Fruit fly (Drosophila melanogaster) whole organism, embryonic: Measurements from ENCODE around the gene CG33510.

Experiments used
- ATbp ChIP-seq: fragments of 200-800 bp; sonication (Bioruptor generic); optimal IDR thresholded peaks from 2 replicates; lab custom pipeline; 2017; ENCODE audit warnings: missing biosample characterization, mild to moderate bottlenecking, missing genetic modification characterization, missing genetic modification reagents
- Aef1 ChIP-seq: fragments of 200-800 bp; sonication (Bioruptor generic); IDR thresholded peaks from 3 replicates; pipeline ENCODE4 v1.3.6; 2022; ENCODE audit warnings: missing biosample characterization, missing genetic modification characterization
- Bteb2 ChIP-seq: fragments of 200-800 bp; sonication (Bioruptor generic); optimal IDR thresholded peaks from 2 replicates; lab custom pipeline; 2016; ENCODE audit warnings: missing biosample characterization, missing genetic modification characterization
- CG10366 ChIP-seq: fragments of 200-800 bp; sonication (Bioruptor generic); IDR thresholded peaks from 2 replicates; pipeline ENCODE4 v1.3.6; 2022; ENCODE audit warnings: missing biosample characterization, missing genetic modification characterization
- CG12391 ChIP-seq: fragments of 200-800 bp; sonication (Bioruptor generic); optimal IDR thresholded peaks from 3 replicates; lab custom pipeline; 2018; ENCODE audit warnings: missing biosample characterization, mild to moderate bottlenecking, missing genetic modification characterization, moderate library complexity
- CG12942 ChIP-seq: fragments of 200-800 bp; sonication (Bioruptor generic); optimal IDR thresholded peaks from 3 replicates; lab custom pipeline; 2016; ENCODE audit warnings: missing biosample characterization, missing genetic modification characterization
- CG15011 ChIP-seq: fragments of 200-800 bp; sonication (Bioruptor generic); optimal IDR thresholded peaks from 3 replicates; lab custom pipeline; 2018; ENCODE audit warnings: missing biosample characterization, mild to moderate bottlenecking, missing genetic modification characterization
- CG16815 ChIP-seq: fragments of 200-800 bp; sonication (Bioruptor generic); optimal IDR thresholded peaks from 3 replicates; lab custom pipeline; 2017; ENCODE audit warnings: missing biosample characterization, mild to moderate bottlenecking, missing genetic modification characterization
- CG17186 ChIP-seq: fragments of 200-800 bp; sonication (Bioruptor generic); optimal IDR thresholded peaks from 3 replicates; lab custom pipeline; 2017; ENCODE audit warnings: missing biosample characterization, missing genetic modification reagents, missing genetic modification characterization
- CG3065 ChIP-seq: fragments of 200-800 bp; sonication (Bioruptor generic); optimal IDR thresholded peaks from 2 replicates; lab custom pipeline; 2016; ENCODE audit warnings: missing biosample characterization, missing genetic modification characterization
- CG3726 ChIP-seq: fragments of 200-800 bp; sonication (Bioruptor generic); IDR thresholded peaks from 3 replicates; pipeline ENCODE4, ENCODE4 v1.3.6; 2022; ENCODE audit warnings: missing biosample characterization, missing genetic modification characterization
- CG4730 ChIP-seq: fragments of 200-800 bp; sonication (Bioruptor generic); IDR thresholded peaks from 2 replicates; pipeline ENCODE4 v1.3.6; 2022; ENCODE audit warnings: missing biosample characterization, missing genetic modification characterization
- CG5180 ChIP-seq: fragments of 200-800 bp; sonication (Bioruptor generic); optimal IDR thresholded peaks from 3 replicates; lab custom pipeline; 2017; ENCODE audit warnings: missing biosample characterization, missing genetic modification characterization, mild to moderate bottlenecking, moderate library complexity, missing genetic modification reagents
- CG6854 ChIP-seq: fragments of 200-800 bp; sonication (Bioruptor generic); optimal IDR thresholded peaks from 3 replicates; lab custom pipeline; 2017; ENCODE audit warnings: missing biosample characterization, mild to moderate bottlenecking, missing genetic modification characterization
- CG7839 ChIP-seq: fragments of 200-800 bp; sonication (Bioruptor generic); optimal IDR thresholded peaks from 3 replicates; lab custom pipeline; 2018; ENCODE audit warnings: missing biosample characterization, mild to moderate bottlenecking, missing genetic modification characterization, moderate library complexity
- CG7928 ChIP-seq: fragments of 200-800 bp; sonication (Bioruptor generic); optimal IDR thresholded peaks from 2 replicates; lab custom pipeline; 2017; ENCODE audit warnings: missing biosample characterization, mild to moderate bottlenecking, missing genetic modification characterization
- CG7963 ChIP-seq: fragments of 200-800 bp; sonication (Bioruptor generic); IDR thresholded peaks from 3 replicates; pipeline ENCODE4 v1.3.6; 2022; ENCODE audit warnings: missing biosample characterization, missing genetic modification characterization; ENCODE audit not compliant: partially characterized antibody
- CTCF ChIP-seq: fragments of 200-800 bp; sonication (Bioruptor generic); optimal IDR thresholded peaks from 2 replicates; lab custom pipeline; 2017; ENCODE audit warnings: missing biosample characterization, mild to moderate bottlenecking, missing genetic modification characterization, moderate library complexity
- Camta ChIP-seq: fragments of 200-800 bp; sonication (Bioruptor generic); optimal IDR thresholded peaks from 2 replicates; lab custom pipeline; 2016; ENCODE audit warnings: missing biosample characterization, missing genetic modification characterization
- Chrac-16 ChIP-seq: fragments of 200-800 bp; sonication (Bioruptor generic); optimal IDR thresholded peaks from 3 replicates; lab custom pipeline; 2016; ENCODE audit warnings: missing biosample characterization, missing genetic modification characterization
- Dfd ChIP-seq, 2 experiments: fragments of >200 bp; optimal IDR thresholded peaks; 2 replicates each; lab custom pipeline; 2017; ENCODE audit warnings: missing biosample characterization in 2 of 2, missing genetic modification characterization in 2 of 2
- Elba2 ChIP-seq: fragments of 200-800 bp; sonication (Bioruptor generic); optimal IDR thresholded peaks from 3 replicates; lab custom pipeline; 2016; ENCODE audit warnings: missing biosample characterization, missing genetic modification characterization
- Ets97D ChIP-seq: fragments of 200-800 bp; sonication (Bioruptor generic); optimal IDR thresholded peaks from 3 replicates; lab custom pipeline; 2016; ENCODE audit warnings: missing biosample characterization, missing genetic modification characterization
- MBD-R2 ChIP-seq: fragments of 200-800 bp; sonication (Bioruptor generic); IDR thresholded peaks from 2 replicates; pipeline ENCODE4 v1.3.6; 2022; ENCODE audit warnings: missing biosample characterization, missing genetic modification characterization
- MESR4 ChIP-seq: fragments of 200-800 bp; sonication (Bioruptor generic); optimal IDR thresholded peaks from 2 replicates; lab custom pipeline; 2018; ENCODE audit warnings: missing biosample characterization, mild to moderate bottlenecking, missing genetic modification characterization, moderate library complexity
- NK7.1 ChIP-seq: fragments of 200-800 bp; sonication (Bioruptor generic); optimal IDR thresholded peaks from 3 replicates; lab custom pipeline; 2016; ENCODE audit warnings: missing biosample characterization, missing genetic modification characterization
- PHDP ChIP-seq: fragments of 200-800 bp; sonication (Bioruptor generic); optimal IDR thresholded peaks from 3 replicates; lab custom pipeline; 2018; ENCODE audit warnings: missing biosample characterization, mild to moderate bottlenecking, missing genetic modification characterization, moderate library complexity
- Scr ChIP-seq: fragments of 200-800 bp; sonication (Bioruptor generic); IDR thresholded peaks from 2 replicates; pipeline ENCODE4 v1.3.6; 2022; ENCODE audit warnings: missing biosample characterization, missing genetic modification characterization; ENCODE audit not compliant: partially characterized antibody
- Six4 ChIP-seq: fragments of 200-800 bp; sonication (Bioruptor generic); optimal IDR thresholded peaks from 2 replicates; lab custom pipeline; 2016; ENCODE audit warnings: missing biosample characterization, missing genetic modification characterization
- Trl ChIP-seq, 3 experiments: fragments of >200 bp in 2 of 3; fragments of 200-800 bp in 1 of 3; sonication (Bioruptor generic) in 1 of 3; optimal IDR thresholded peaks; 2 replicates in 1 of 3; 3 replicates in 2 of 3; lab custom pipeline; 2016 to 2017; ENCODE audit warnings: missing biosample characterization in 1 of 3, missing genetic modification characterization in 1 of 3
- Xbp1 ChIP-seq: fragments of 200-800 bp; sonication (Bioruptor generic); optimal IDR thresholded peaks from 3 replicates; lab custom pipeline; 2016; ENCODE audit warnings: missing biosample characterization, mild to moderate bottlenecking, missing genetic modification characterization
- ac ChIP-seq: fragments of 200-800 bp; sonication (Bioruptor generic); optimal IDR thresholded peaks from 3 replicates; lab custom pipeline; 2017; ENCODE audit warnings: missing biosample characterization, mild to moderate bottlenecking, missing genetic modification characterization
- cg ChIP-seq: fragments of 200-800 bp; sonication (Bioruptor generic); optimal IDR thresholded peaks from 3 replicates; lab custom pipeline; 2019; ENCODE audit warnings: missing biosample characterization, mild to moderate bottlenecking, missing genetic modification characterization, moderate library complexity
- crol ChIP-seq: fragments of 200-800 bp; sonication (Bioruptor generic); IDR thresholded peaks from 2 replicates; pipeline ENCODE4 v1.3.6; 2022; ENCODE audit warnings: missing biosample characterization, missing genetic modification characterization
- fd64A ChIP-seq: fragments of 200-800 bp; sonication (Bioruptor generic); optimal IDR thresholded peaks from 3 replicates; lab custom pipeline; 2018; ENCODE audit warnings: missing biosample characterization, mild to moderate bottlenecking, missing genetic modification characterization
- fu2 ChIP-seq: fragments of 200-800 bp; sonication (Bioruptor generic); optimal IDR thresholded peaks from 2 replicates; lab custom pipeline; 2016; ENCODE audit warnings: missing biosample characterization, missing genetic modification characterization
- her ChIP-seq: fragments of 200-800 bp; sonication (Bioruptor generic); optimal IDR thresholded peaks from 2 replicates; lab custom pipeline; 2016; ENCODE audit warnings: missing biosample characterization, missing genetic modification characterization
- ind ChIP-seq: fragments of 200-800 bp; sonication (Bioruptor generic); optimal IDR thresholded peaks from 3 replicates; lab custom pipeline; 2016; ENCODE audit warnings: missing biosample characterization, missing genetic modification characterization
- inv ChIP-seq: fragments of 200-800 bp; sonication (Bioruptor generic); IDR thresholded peaks from 2 replicates; pipeline ENCODE4 v1.3.6; 2022; ENCODE audit warnings: missing biosample characterization, missing genetic modification characterization; ENCODE audit not compliant: partially characterized antibody
- luna ChIP-seq: fragments of 200-800 bp; sonication (Bioruptor generic); optimal IDR thresholded peaks from 2 replicates; lab custom pipeline; 2016; ENCODE audit warnings: missing biosample characterization, missing genetic modification characterization
- mam ChIP-seq: fragments of 200-800 bp; sonication (Bioruptor generic); optimal IDR thresholded peaks from 3 replicates; lab custom pipeline; 2016; ENCODE audit warnings: missing biosample characterization, missing genetic modification characterization
- nau ChIP-seq: fragments of 200-800 bp; sonication (Bioruptor generic); optimal IDR thresholded peaks from 3 replicates; lab custom pipeline; 2017; ENCODE audit warnings: missing biosample characterization, mild to moderate bottlenecking, missing genetic modification characterization, missing genetic modification reagents
- nom ChIP-seq: fragments of 200-800 bp; sonication (Bioruptor generic); optimal IDR thresholded peaks from 2 replicates; lab custom pipeline; 2017; ENCODE audit warnings: missing biosample characterization, missing genetic modification characterization, mild to moderate bottlenecking, moderate library complexity, missing genetic modification reagents
- prd ChIP-seq, 3 experiments: fragments of >200 bp in 2 of 3; fragments of 200-800 bp in 1 of 3; sonication (Bioruptor generic) in 1 of 3; optimal IDR thresholded peaks in 2 of 3; IDR thresholded peaks in 1 of 3; 2 replicates in 2 of 3; 3 replicates in 1 of 3; pipeline versions ENCODE4 v1.3.6 to Lab custom; 2017 to 2022; ENCODE audit warnings: missing biosample characterization in 1 of 3, missing genetic modification characterization in 1 of 3
- seq ChIP-seq: fragments of 200-800 bp; sonication (Bioruptor generic); IDR thresholded peaks from 2 replicates; pipeline ENCODE4 v1.3.6; 2022; ENCODE audit warnings: missing biosample characterization, missing genetic modification characterization
- sna ChIP-seq: fragments of 200-800 bp; sonication (Bioruptor generic); IDR thresholded peaks from 2 replicates; pipeline ENCODE4 v1.3.6; 2022; ENCODE audit warnings: missing biosample characterization, missing genetic modification characterization; ENCODE audit not compliant: partially characterized antibody
- tin ChIP-seq: fragments of 200-800 bp; sonication (Bioruptor generic); optimal IDR thresholded peaks from 3 replicates; lab custom pipeline; 2016; ENCODE audit warnings: missing biosample characterization, missing genetic modification characterization
- yki ChIP-seq: fragments of >200 bp; optimal IDR thresholded peaks from 3 replicates; lab custom pipeline; 2018
- zfh2 ChIP-seq: fragments of 200-800 bp; sonication (Bioruptor generic); optimal IDR thresholded peaks from 2 replicates; lab custom pipeline; 2016; ENCODE audit warnings: missing biosample characterization, missing genetic modification characterization

CG33510 gene

DNA sequence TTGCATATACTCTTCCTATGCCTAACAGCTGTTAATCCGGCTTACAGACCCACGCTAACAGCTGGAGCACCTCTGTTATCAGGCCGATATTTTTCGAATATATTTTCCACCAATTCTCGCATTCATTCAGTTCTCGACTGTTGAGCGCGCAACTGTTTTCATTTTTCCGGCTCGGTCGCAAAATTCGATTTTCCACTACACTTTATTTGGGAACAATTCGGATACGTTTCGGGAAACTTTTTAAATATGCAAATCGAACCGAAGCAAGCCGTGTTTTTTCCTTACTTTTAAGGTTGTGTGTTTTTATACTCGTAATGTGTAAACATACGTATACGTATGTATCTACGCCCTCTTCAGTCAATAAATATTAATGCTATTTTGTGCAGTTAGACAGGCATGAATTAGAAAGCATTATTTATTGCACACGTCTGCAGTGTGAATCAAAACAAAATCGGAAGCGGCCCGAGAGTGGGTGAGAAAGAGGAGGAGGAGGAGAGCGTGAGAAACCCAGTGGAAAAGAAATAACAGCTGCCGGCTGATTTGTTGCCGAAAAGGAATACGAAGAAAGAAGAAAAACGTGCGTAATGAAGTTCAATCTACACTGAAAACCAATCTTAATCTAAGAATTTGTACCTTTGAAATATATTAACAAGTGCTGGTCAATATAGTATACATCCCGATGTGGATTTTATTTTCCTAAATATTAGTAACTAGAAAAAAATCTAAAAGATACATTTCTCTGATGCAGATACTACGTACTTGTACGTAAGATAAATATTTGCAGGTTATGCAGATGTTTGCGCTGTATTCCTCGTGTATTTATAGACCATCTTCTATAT is 23.7 kb upstream of the CG33510 start (continued):
- TF ChIP-seq cg (no peak), ATbp (GFP tag; lab: Kevin White, UChicago) (no peak), prd (optimal IDR thresholded peaks at IDR 0.05; lab: Kevin White, UChicago) (no peak), prd (GFP tag; IDR thresholded peaks at IDR 0.05; lab: Robert Waterston, UW) (no peak), MBD-R2 (GFP tag; lab: Robert Waterston, UW) (no peak), CG7928 (GFP tag; lab: Kevin White, UChicago) (no peak), CG17186 (GFP tag; lab: Kevin White, UChicago) (no peak), PHDP (tag; lab: Kevin White, UChicago) (no peak), Elba2 (GFP tag; lab: Kevin White, UChicago) (no peak), fd64A (GFP tag; lab: Kevin White, UChicago) (no peak), Camta (GFP tag; lab: Kevin White, UChicago) (no peak), CG5180 (GFP tag; lab: Kevin White, UChicago) (no peak), CG3726 (GFP tag; lab: Robert Waterston, UW) (no peak), tin (GFP tag; lab: Kevin White, UChicago) (no peak), CG3065 (no peak), Chrac-16 (no peak), Scr (GFP tag; lab: Robert Waterston, UW) (peak; percentile 49), nau (GFP tag; lab: Kevin White, UChicago) (peak; percentile 47), luna (GFP tag; lab: Kevin White, UChicago) (no peak), fu2 (GFP tag; lab: Kevin White, UChicago) (no peak), CG10366 (no peak), MESR4 (GFP tag; lab: Kevin White, UChicago) (no peak), inv (GFP tag; lab: Robert Waterston, UW) (no peak), sna (GFP tag; lab: Robert Waterston, UW) (no peak), ind (GFP tag; lab: Kevin White, UChicago) (no peak), nom (no peak), Six4 (GFP tag; lab: Kevin White, UChicago) (no peak), Trl (optimal IDR thresholded peaks at IDR 0.05; lab: Kevin White, UChicago) (no peak), Trl (GFP tag; optimal IDR thresholded peaks at IDR 0.05; lab: Kevin White, UChicago) (no peak), CG16815 (no peak), Ets97D (no peak), yki (no peak), NK7.1 (GFP tag; lab: Kevin White, UChicago) (no peak), crol (GFP tag; lab: Robert Waterston, UW) (0 out of 2 replicates have a peak, but pooled peaks have one; percentile 9), CG6854 (GFP tag; lab: Kevin White, UChicago) (no peak), her (GFP tag; lab: Kevin White, UChicago) (no peak), CG12391 (tag; lab: Kevin White, UChicago) (no peak), ac (GFP tag; lab: Kevin White, UChicago) (no peak), CG7839 (no peak), zfh2 (GFP tag; lab: Kevin White, UChicago) (no peak), CTCF (peak; percentile 1), Aef1 (no peak; the same call in 2 of the 3 replicates), CG15011 (GFP tag; lab: Kevin White, UChicago) (no peak), Bteb2 (GFP tag; lab: Kevin White, UChicago) (no peak), CG7963 (no peak), mam (GFP tag; lab: Kevin White, UChicago) (no peak), Xbp1 (GFP tag; lab: Kevin White, UChicago) (peak; percentile 8), CG12942 (GFP tag; lab: Kevin White, UChicago) (no peak), Dfd (GFP tag; optimal IDR thresholded peaks at IDR 0.05; lab: Kevin White, UChicago) (no peak), seq (GFP tag; lab: Robert Waterston, UW) (no peak), CG4730 (GFP tag; lab: Robert Waterston, UW) (no peak)
